Worm (Caenorhabditis elegans) whole organism, midembryonic: ENCODE measurements around the gene rme-6.

Experiments
- T22C8.4 ChIP-seq: fragments of 200-800 bp; sonication (Bioruptor generic); IDR thresholded peaks from 2 replicates; pipeline ENCODE4 v1.3.6; 2022; ENCODE audit warnings: missing genetic modification characterization, missing compliant biosample characterization
- flt-1 ChIP-seq: fragments of 200-800 bp; sonication (Bioruptor generic); IDR thresholded peaks from 2 replicates; pipeline ENCODE4 v1.3.6; 2022; ENCODE audit warnings: missing genetic modification characterization, missing compliant biosample characterization
- ztf-23 ChIP-seq: fragments of 200-800 bp; sonication (Bioruptor generic); IDR thresholded peaks from 2 replicates; pipeline ENCODE4 v1.3.6; 2022; ENCODE audit warnings: missing genetic modification reagents, missing genetic modification characterization, missing compliant biosample characterization
- ztf-29 ChIP-seq: fragments of 200-800 bp; sonication (Bioruptor generic); IDR thresholded peaks from 2 replicates; pipeline ENCODE4 v1.3.6; 2022; ENCODE audit warnings: missing genetic modification reagents, missing genetic modification characterization, missing compliant biosample characterization

DNA sequence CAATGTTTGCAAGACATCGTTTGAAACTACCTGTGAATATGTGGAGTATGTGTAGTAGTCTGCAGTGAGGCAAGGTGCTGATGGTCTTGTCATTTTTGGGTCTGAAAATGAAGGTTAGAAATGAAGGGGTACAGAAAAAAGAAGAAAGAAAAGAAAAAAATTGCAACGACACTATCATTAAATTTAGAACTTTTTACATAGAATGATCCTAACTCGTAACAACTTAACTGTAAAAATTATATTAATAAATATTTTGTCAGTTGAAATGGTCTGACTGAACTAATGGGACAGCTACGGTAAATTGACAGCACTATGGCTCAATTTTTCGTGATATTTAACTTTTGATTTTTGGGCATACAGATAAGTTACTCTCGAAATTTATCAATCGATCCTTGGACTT is 22.4 kb downstream of the rme-6 start, which contains the start of gene C05D9.7:
- TF ChIP-seq flt-1 (GFP tag; lab: Robert Waterston, UW) (no peak), T22C8.4 (GFP tag; lab: Robert Waterston, UW) (no peak), ztf-29 (GFP tag; lab: Robert Waterston, UW) (no peak), ztf-23 (no peak)
